Worm (Caenorhabditis elegans): ENCODE measurements around the gene C47E12.13.

The C47E12.13 gene

ce11 chrIV:9994895-9995394 lies 11.7 kb downstream of the C47E12.13 start, which contains the start of gene uba-1 (continued):
- TF ChIP-seq nhr-237 (tag; optimal IDR thresholded peaks at IDR 0.05) (no peak), sma-3 (GFP tag; optimal IDR thresholded peaks at IDR 0.05) (peak; percentile 41), ztf-4 (tag; optimal IDR thresholded peaks at IDR 0.05) (no peak), ama-1 (optimal IDR thresholded peaks at IDR 0.05) (peak; percentile 55), blmp-1 (tag; optimal IDR thresholded peaks at IDR 0.05; ENCODE audit: insufficient read depth) (no peak), Y55F3AM.14 (GFP tag; optimal IDR thresholded peaks at IDR 0.05) (peak; percentile 60), mab-5 (tag; optimal IDR thresholded peaks at IDR 0.05) (peak; percentile 12)

ce11 chrIV:9993403-9994132 lies 13.1 kb downstream of the C47E12.13 start:
- TF ChIP-seq egl-27 (tag; optimal IDR thresholded peaks at IDR 0.05), result no peak
- TF ChIP-seq sem-4 (tag; optimal IDR thresholded peaks at IDR 0.05), result no peak
- no peak for TF ChIP-seq mab-5 (tag; optimal IDR thresholded peaks at IDR 0.05)
- TF ChIP-seq skn-1 (tag; optimal IDR thresholded peaks at IDR 0.05), result peak; percentile 70
- TF ChIP-seq R02D3.7 (tag; optimal IDR thresholded peaks at IDR 0.05), result no peak
- no peak for TF ChIP-seq ZK546.5 (tag; optimal IDR thresholded peaks at IDR 0.05)
- TF ChIP-seq crh-2 (tag; optimal IDR thresholded peaks at IDR 0.05), result peak; percentile 20
- no peak for TF ChIP-seq aly-2 (tag; optimal IDR thresholded peaks at IDR 0.05)
- TF ChIP-seq nhr-12 (tag; optimal IDR thresholded peaks at IDR 0.05), result no peak
- TF ChIP-seq elt-1 (tag; optimal IDR thresholded peaks at IDR 0.05), result no peak
- no peak for TF ChIP-seq nhr-25 (tag; optimal IDR thresholded peaks at IDR 0.05)
- TF ChIP-seq ceh-82 (tag; optimal IDR thresholded peaks at IDR 0.05), result no peak
- no peak for TF ChIP-seq sma-3 (GFP tag; optimal IDR thresholded peaks at IDR 0.05)
- no peak for TF ChIP-seq nhr-129 (tag; optimal IDR thresholded peaks at IDR 0.05)

DNA sequence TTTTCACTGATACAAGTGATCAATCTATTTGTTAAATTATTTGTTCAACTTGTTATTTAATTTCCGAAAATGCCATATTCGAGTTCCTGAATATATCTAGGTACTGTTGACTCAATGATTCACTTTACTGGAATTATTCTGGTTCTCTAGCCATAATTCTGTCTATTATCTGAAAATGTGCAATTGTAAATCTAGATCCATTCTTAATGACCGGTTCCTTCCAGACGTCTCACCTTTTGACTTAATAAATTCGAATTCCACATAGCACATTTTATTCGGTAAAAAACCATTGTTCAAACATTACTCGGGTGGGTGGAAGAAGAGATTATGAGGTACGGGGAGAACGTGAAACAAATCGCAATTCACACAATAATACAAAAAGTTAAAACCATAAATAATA lies 17.3 kb downstream of the C47E12.13 start:
- no peak for TF ChIP-seq nhr-6 (tag; optimal IDR thresholded peaks at IDR 0.05)
- peak; percentile 27 for TF ChIP-seq crh-2 (tag; optimal IDR thresholded peaks at IDR 0.05)

- no peak for TF ChIP-seq ztf-4 (tag; optimal IDR thresholded peaks at IDR 0.05)
- no peak for TF ChIP-seq sma-3 (GFP tag; optimal IDR thresholded peaks at IDR 0.05)
- TF ChIP-seq nhr-21 (tag; optimal IDR thresholded peaks at IDR 0.05), result no peak
- no peak for TF ChIP-seq nhr-10 (tag; optimal IDR thresholded peaks at IDR 0.05)
- TF ChIP-seq Y55F3AM.14 (GFP tag; optimal IDR thresholded peaks at IDR 0.05), result no peak
- no peak for TF ChIP-seq unc-55 (GFP tag; optimal IDR thresholded peaks at IDR 0.05)
These were observed 23.8 kb downstream of the C47E12.13 start, which contains the start of gene mam-2 for ce11 chrIV:9982895-9983294. mam-2 (plus strand) TSS chrIV:9983195.

DNA sequence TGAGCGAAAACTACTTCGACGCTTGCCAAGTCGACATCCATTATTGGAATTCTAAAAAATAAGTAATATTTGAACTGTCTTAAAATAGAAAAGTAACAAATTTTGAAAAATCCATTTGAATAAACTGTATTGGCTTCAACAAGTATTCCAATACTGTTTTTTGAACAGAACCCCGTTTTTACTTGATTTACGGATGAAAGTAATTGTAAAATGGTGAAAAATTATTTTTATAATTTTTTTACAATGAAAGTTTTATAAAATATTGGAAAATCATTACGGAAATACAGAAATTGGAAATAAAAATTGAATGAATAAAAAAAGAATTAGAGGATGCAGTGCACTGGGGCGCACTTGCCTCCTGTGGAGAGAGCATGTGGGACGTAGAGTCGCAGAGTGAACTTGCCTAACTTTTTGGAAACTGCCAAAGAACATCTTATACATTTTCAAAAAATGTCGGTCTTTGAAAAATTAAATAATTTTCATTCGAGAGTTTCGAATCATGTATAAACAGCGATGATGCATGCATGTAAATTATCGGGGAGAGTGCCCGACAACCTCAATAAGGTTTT lies 24.4 kb downstream of the C47E12.13 start, which contains the start of gene rrp-1:
TSS of gene rrp-1 (minus strand) at position 51 of the 569 bp plus-strand sequence.
- TF ChIP-seq nhr-11 (tag; optimal IDR thresholded peaks at IDR 0.05), result no peak
- no peak for TF ChIP-seq ceh-16 (tag; optimal IDR thresholded peaks at IDR 0.05)
- no peak for TF ChIP-seq nhr-25 (tag; optimal IDR thresholded peaks at IDR 0.05)
- TF ChIP-seq nhr-21 (tag; optimal IDR thresholded peaks at IDR 0.05), result no peak
- TF ChIP-seq nhr-237 (tag; optimal IDR thresholded peaks at IDR 0.05), result no peak
- peak; percentile 38 for TF ChIP-seq C34F6.9 (tag; optimal IDR thresholded peaks at IDR 0.05)
- TF ChIP-seq unc-55 (GFP tag; optimal IDR thresholded peaks at IDR 0.05), result peak; percentile 41
- no peak for TF ChIP-seq sma-3 (GFP tag; optimal IDR thresholded peaks at IDR 0.05)
- TF ChIP-seq ztf-1 (GFP tag; conservative IDR thresholded peaks at IDR 0.05), result no peak
- no peak for TF ChIP-seq ceh-82 (tag; optimal IDR thresholded peaks at IDR 0.05)

ce11 chrIV:9977602-9978172 lies 29.0 kb downstream of the C47E12.13 start, which contains the start of gene dhp-2:
dhp-2 (plus strand) TSS chrIV:9978122.
- TF ChIP-seq unc-55 (GFP tag; optimal IDR thresholded peaks at IDR 0.05), result no peak

- TF ChIP-seq fos-1 (tag; optimal IDR thresholded peaks at IDR 0.05), result no peak
- TF ChIP-seq unc-39 (tag; optimal IDR thresholded peaks at IDR 0.05), result no peak
- no peak for TF ChIP-seq egl-27 (tag; optimal IDR thresholded peaks at IDR 0.05)
- TF ChIP-seq lsy-2 (tag; optimal IDR thresholded peaks at IDR 0.05), result no peak
- TF ChIP-seq ztf-4 (tag; optimal IDR thresholded peaks at IDR 0.05), result no peak
- no peak for TF ChIP-seq snpc-4 (tag; optimal IDR thresholded peaks at IDR 0.05)
- TF ChIP-seq nhr-237 (tag; optimal IDR thresholded peaks at IDR 0.05), result no peak
- no peak for TF ChIP-seq ceh-82 (tag; optimal IDR thresholded peaks at IDR 0.05)
- no peak for TF ChIP-seq nhr-23 (tag; optimal IDR thresholded peaks at IDR 0.05)
- no peak for TF ChIP-seq unc-55 (GFP tag; optimal IDR thresholded peaks at IDR 0.05)
- TF ChIP-seq C34F6.9 (tag; optimal IDR thresholded peaks at IDR 0.05), result no peak
These were observed 30.4 kb downstream of the C47E12.13 start, which contains the start of gene C47E12.14 for ce11 chrIV:9976284-9976683. C47E12.14 (minus strand) TSS chrIV:9976384.

All from whole organism, L2 larva.